Worm (Caenorhabditis elegans) whole organism, L2 larva: Measurements from ENCODE around the gene clec-41.

Source experiments
- R02D3.7 ChIP-seq: fragments of 150-350 bp; optimal IDR thresholded peaks from 2 replicates; lab custom pipeline; 2014; ENCODE audit warnings: missing biosample characterization, missing genetic modification characterization
- aly-2 ChIP-seq: fragments of 150-350 bp; optimal IDR thresholded peaks from 2 replicates; lab custom pipeline; 2014; ENCODE audit warnings: missing biosample characterization, missing genetic modification characterization
- ama-1 ChIP-seq: fragments of 150-350 bp; optimal IDR thresholded peaks from 2 replicates; lab custom pipeline; 2018; ENCODE audit warnings: inconsistent platforms
- blmp-1 ChIP-seq: sonication (generic microtip); optimal IDR thresholded peaks from 2 replicates; lab custom pipeline; 2017; ENCODE audit warnings: missing genetic modification characterization, mild to moderate bottlenecking, missing compliant biosample characterization, antibody characterized with exemption, moderate library complexity; ENCODE audit not compliant: insufficient read depth
- dmd-4 ChIP-seq: sonication (generic microtip); optimal IDR thresholded peaks from 2 replicates; lab custom pipeline; 2017; ENCODE audit warnings: missing biosample characterization, missing genetic modification characterization
- egl-27 ChIP-seq: sonication (generic microtip); optimal IDR thresholded peaks from 3 replicates; lab custom pipeline; 2017; ENCODE audit warnings: missing biosample characterization, missing genetic modification reagents, missing genetic modification characterization
- lin-39 ChIP-seq: fragments of 150-350 bp; optimal IDR thresholded peaks from 2 replicates; lab custom pipeline; 2014; ENCODE audit warnings: missing biosample characterization, missing genetic modification reagents, missing genetic modification characterization
- lsy-2 ChIP-seq, 2 experiments: fragments of 150-350 bp in 1 of 2; sonication (generic microtip) in 1 of 2; optimal IDR thresholded peaks; 2 replicates each; lab custom pipeline; 2014 to 2017; ENCODE audit warnings: missing biosample characterization in 2 of 2, missing genetic modification characterization in 2 of 2
- mab-5 ChIP-seq: fragments of 150-350 bp; optimal IDR thresholded peaks from 2 replicates; lab custom pipeline; 2014; ENCODE audit warnings: missing biosample characterization, missing genetic modification characterization
- nhr-12 ChIP-seq: fragments of 150-350 bp; optimal IDR thresholded peaks from 2 replicates; lab custom pipeline; 2014; ENCODE audit warnings: missing biosample characterization, missing genetic modification characterization
- skn-1 ChIP-seq: sonication (generic microtip); optimal IDR thresholded peaks from 2 replicates; lab custom pipeline; 2017; ENCODE audit warnings: missing biosample characterization, missing genetic modification characterization

DNA sequence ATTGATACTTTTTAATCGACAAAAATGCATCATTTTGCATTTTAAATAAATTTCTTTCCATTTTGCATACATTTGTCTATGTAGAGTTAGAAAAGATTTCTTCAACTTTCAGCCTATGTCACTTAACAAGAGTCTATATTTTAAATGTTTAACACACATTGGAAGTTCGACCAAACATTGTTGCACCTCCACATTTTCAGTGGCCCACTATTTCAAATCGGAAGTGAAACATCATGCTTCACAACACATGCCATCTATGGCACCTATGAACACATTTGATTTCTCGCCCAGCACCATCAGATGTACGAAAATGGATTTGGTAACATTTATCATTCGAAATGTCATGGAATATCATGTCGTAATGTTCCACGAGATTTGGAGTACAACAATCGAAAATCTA is 780 bp upstream of the clec-41 start, which contains the start of gene dhc-3:
- TF ChIP-seq skn-1 = no peak
- no peak for TF ChIP-seq egl-27
- no peak for TF ChIP-seq nhr-12
- no peak for TF ChIP-seq R02D3.7 (tag; lab: Kevin White, UChicago)
- no peak for TF ChIP-seq lsy-2 (tag; optimal IDR thresholded peaks at IDR 0.05; lab: Kevin White, UChicago)
- TF ChIP-seq lin-39 (tag; lab: Kevin White, UChicago) = no peak
- no peak for TF ChIP-seq blmp-1 (tag; lab: Kevin White, UChicago)
- TF ChIP-seq ama-1 = no peak
- TF ChIP-seq dmd-4 (tag; lab: Kevin White, UChicago) = no peak
- no peak for TF ChIP-seq mab-5 (tag; lab: Kevin White, UChicago)
- no peak for TF ChIP-seq aly-2 (tag; lab: Kevin White, UChicago)
